Fruit fly (Drosophila melanogaster): ENCODE results near the gene sstn.

- TF ChIP-seq psq (optimal IDR thresholded peaks at IDR 0.05) = no peak
- TF ChIP-seq ttk (optimal IDR thresholded peaks at IDR 0.05) = no peak
- TF ChIP-seq h (optimal IDR thresholded peaks at IDR 0.05) = no peak
- TF ChIP-seq Myc (optimal IDR thresholded peaks at IDR 0.05) = no peak
- TF ChIP-seq insv (optimal IDR thresholded peaks at IDR 0.05) = no peak
- TF ChIP-seq Sin3A (optimal IDR thresholded peaks at IDR 0.05) = no peak
Observed at dm6 chr3L:15045114-15045513, 49.4 kb downstream of the sstn start.
